Fruit fly (Drosophila melanogaster) whole organism, embryonic: ENCODE data around the gene mh.

Experiments
- Asciz ChIP-seq: fragments of 200-800 bp; sonication (Bioruptor generic); optimal IDR thresholded peaks from 2 replicates; lab custom pipeline; 2017; ENCODE audit warnings: missing biosample characterization, mild to moderate bottlenecking, missing genetic modification characterization, missing genetic modification reagents
- Bdp1 ChIP-seq: fragments of 200-800 bp; sonication (Bioruptor generic); optimal IDR thresholded peaks from 3 replicates; lab custom pipeline; 2016; ENCODE audit warnings: missing biosample characterization, missing genetic modification characterization
- CG11398 ChIP-seq: fragments of 200-800 bp; sonication (Bioruptor generic); optimal IDR thresholded peaks from 2 replicates; lab custom pipeline; 2016; ENCODE audit warnings: missing biosample characterization, missing genetic modification characterization
- CG11456 ChIP-seq: fragments of 200-800 bp; sonication (Bioruptor generic); IDR thresholded peaks from 3 replicates; pipeline ENCODE4 v1.3.6; 2022; ENCODE audit warnings: missing biosample characterization, missing genetic modification characterization
- CG12659 ChIP-seq: fragments of 200-800 bp; sonication (Bioruptor generic); optimal IDR thresholded peaks from 3 replicates; lab custom pipeline; 2017; ENCODE audit warnings: mild to moderate bottlenecking, missing biosample characterization, missing genetic modification reagents, missing genetic modification characterization
- CG12744 ChIP-seq: fragments of 200-800 bp; sonication (Bioruptor generic); optimal IDR thresholded peaks from 2 replicates; lab custom pipeline; 2016; ENCODE audit warnings: missing biosample characterization, missing genetic modification characterization
- CG13287 ChIP-seq: fragments of 200-800 bp; sonication (Bioruptor generic); IDR thresholded peaks from 2 replicates; pipeline ENCODE4 v1.3.6; 2022; ENCODE audit warnings: missing biosample characterization, missing genetic modification characterization; ENCODE audit not compliant: partially characterized antibody
- CG15514 ChIP-seq: fragments of 200-800 bp; sonication (Bioruptor generic); optimal IDR thresholded peaks from 3 replicates; lab custom pipeline; 2017; ENCODE audit warnings: missing biosample characterization, missing genetic modification characterization, mild to moderate bottlenecking, moderate library complexity, missing genetic modification reagents
- CG17912 ChIP-seq: fragments of 200-800 bp; sonication (Bioruptor generic); optimal IDR thresholded peaks from 2 replicates; lab custom pipeline; 2018; ENCODE audit warnings: missing biosample characterization, mild to moderate bottlenecking, missing genetic modification characterization
- CG18599 ChIP-seq: fragments of 200-800 bp; sonication (Bioruptor generic); optimal IDR thresholded peaks from 3 replicates; lab custom pipeline; 2017; ENCODE audit warnings: missing biosample characterization, missing genetic modification characterization, mild to moderate bottlenecking, moderate library complexity, missing genetic modification reagents
- CG2199 ChIP-seq: fragments of 200-800 bp; sonication (Bioruptor generic); IDR thresholded peaks from 3 replicates; pipeline ENCODE4 v1.3.6; 2022; ENCODE audit warnings: missing biosample characterization, missing genetic modification characterization
- CG34376 ChIP-seq: fragments of 200-800 bp; sonication (Bioruptor generic); optimal IDR thresholded peaks from 2 replicates; lab custom pipeline; 2018; ENCODE audit warnings: missing biosample characterization, mild to moderate bottlenecking, missing genetic modification characterization
- CG3726 ChIP-seq: fragments of 200-800 bp; sonication (Bioruptor generic); IDR thresholded peaks from 3 replicates; pipeline ENCODE4, ENCODE4 v1.3.6; 2022; ENCODE audit warnings: missing biosample characterization, missing genetic modification characterization
- CG5953 ChIP-seq: fragments of 200-800 bp; sonication (Bioruptor generic); IDR thresholded peaks from 2 replicates; pipeline ENCODE4 v1.3.6; 2022; ENCODE audit warnings: missing biosample characterization, missing genetic modification characterization
- CG7357 ChIP-seq: fragments of 200-800 bp; sonication (Bioruptor generic); IDR thresholded peaks from 3 replicates; pipeline ENCODE4 v1.3.6; 2022; ENCODE audit warnings: missing biosample characterization, missing genetic modification characterization
- CG8478 ChIP-seq: fragments of >200 bp; optimal IDR thresholded peaks from 2 replicates; lab custom pipeline; 2018
- CTCF ChIP-seq: fragments of 200-800 bp; sonication (Bioruptor generic); optimal IDR thresholded peaks from 2 replicates; lab custom pipeline; 2017; ENCODE audit warnings: missing biosample characterization, mild to moderate bottlenecking, missing genetic modification characterization, moderate library complexity
- D ChIP-seq, 2 experiments: fragments of 200-800 bp in 1 of 2; fragments of >200 bp in 1 of 2; sonication (Bioruptor generic) in 1 of 2; optimal IDR thresholded peaks; 2 replicates in 1 of 2; 3 replicates in 1 of 2; lab custom pipeline; 2017; ENCODE audit warnings: mild to moderate bottlenecking in 1 of 2, missing biosample characterization in 1 of 2, missing genetic modification characterization in 1 of 2, missing genetic modification reagents in 1 of 2
- D19A ChIP-seq: fragments of 200-800 bp; optimal IDR thresholded peaks from 3 replicates; lab custom pipeline; 2019; ENCODE audit warnings: missing biosample characterization, mild to moderate bottlenecking, missing genetic modification characterization, moderate library complexity
- Ets65A ChIP-seq: fragments of 200-800 bp; sonication (Bioruptor generic); peaks from one replicate; lab custom pipeline; 2016; ENCODE audit warnings: missing biosample characterization, missing genetic modification characterization
- Fer1 ChIP-seq: fragments of 200-800 bp; sonication (Bioruptor generic); optimal IDR thresholded peaks from 2 replicates; lab custom pipeline; 2017; ENCODE audit warnings: missing biosample characterization, mild to moderate bottlenecking, missing genetic modification characterization
- HHEX ChIP-seq: fragments of 200-800 bp; sonication (Bioruptor generic); optimal IDR thresholded peaks from 3 replicates; lab custom pipeline; 2017; ENCODE audit warnings: missing biosample characterization, mild to moderate bottlenecking, missing genetic modification characterization, missing genetic modification reagents
- HLH4C ChIP-seq: fragments of 200-800 bp; sonication (Bioruptor generic); IDR thresholded peaks from 3 replicates; pipeline ENCODE4 v1.3.6; 2022; ENCODE audit warnings: missing biosample characterization, missing genetic modification characterization; ENCODE audit not compliant: partially characterized antibody
- Hmr ChIP-seq: fragments of 200-800 bp; sonication (Bioruptor generic); optimal IDR thresholded peaks from 3 replicates; lab custom pipeline; 2017; ENCODE audit warnings: mild to moderate bottlenecking, missing biosample characterization, missing genetic modification reagents, missing genetic modification characterization
- Med ChIP-seq: fragments of 200-800 bp; sonication (Bioruptor generic); peaks from one replicate; lab custom pipeline; 2016; ENCODE audit warnings: missing biosample characterization, missing genetic modification characterization, mild to moderate bottlenecking, inconsistent platforms, moderate library complexity
- NK7.1 ChIP-seq: fragments of 200-800 bp; sonication (Bioruptor generic); optimal IDR thresholded peaks from 3 replicates; lab custom pipeline; 2016; ENCODE audit warnings: missing biosample characterization, missing genetic modification characterization
- Nf-YB ChIP-seq: fragments of 200-800 bp; sonication (Bioruptor generic); optimal IDR thresholded peaks from 3 replicates; lab custom pipeline; 2019; ENCODE audit warnings: missing biosample characterization, mild to moderate bottlenecking, missing genetic modification characterization, moderate library complexity
- Nf-YC ChIP-seq: fragments of 200-800 bp; optimal IDR thresholded peaks from 3 replicates; lab custom pipeline; 2019; ENCODE audit warnings: missing biosample characterization, mild to moderate bottlenecking, missing genetic modification characterization, moderate library complexity
- Pdp1 ChIP-seq, 2 experiments: fragments of 200-800 bp; sonication (Bioruptor generic); optimal IDR thresholded peaks; 3 replicates each; lab custom pipeline; 2016; ENCODE audit warnings: missing biosample characterization in 2 of 2, missing genetic modification characterization in 2 of 2, mild to moderate bottlenecking in 1 of 2, moderate library complexity in 1 of 2
- Vsx1 ChIP-seq: fragments of 200-800 bp; sonication (Bioruptor generic); optimal IDR thresholded peaks from 2 replicates; lab custom pipeline; 2017; ENCODE audit warnings: missing biosample characterization, mild to moderate bottlenecking, missing genetic modification characterization, missing genetic modification reagents
- ara ChIP-seq: fragments of 200-800 bp; sonication (Bioruptor generic); IDR thresholded peaks from 2 replicates; pipeline ENCODE4 v1.3.6; 2022; ENCODE audit warnings: missing biosample characterization, missing genetic modification characterization
- cato ChIP-seq: fragments of 200-800 bp; sonication (Bioruptor generic); optimal IDR thresholded peaks from 2 replicates; lab custom pipeline; 2016; ENCODE audit warnings: missing biosample characterization, missing genetic modification characterization, borderline replicate concordance
- cwo ChIP-seq: fragments of 200-800 bp; sonication (Bioruptor generic); optimal IDR thresholded peaks from 3 replicates; lab custom pipeline; 2017; ENCODE audit warnings: missing biosample characterization, missing genetic modification characterization, mild to moderate bottlenecking, moderate library complexity, missing genetic modification reagents
- dati ChIP-seq: fragments of 200-800 bp; sonication (Bioruptor generic); IDR thresholded peaks from 2 replicates; pipeline ENCODE4 v1.3.6; 2022; ENCODE audit warnings: missing biosample characterization, missing genetic modification characterization
- exex ChIP-seq: fragments of 200-800 bp; sonication (Bioruptor generic); optimal IDR thresholded peaks from 4 replicates; lab custom pipeline; 2018; ENCODE audit warnings: missing biosample characterization, mild to moderate bottlenecking, missing genetic modification characterization, moderate library complexity
- fd64A ChIP-seq: fragments of 200-800 bp; sonication (Bioruptor generic); optimal IDR thresholded peaks from 3 replicates; lab custom pipeline; 2018; ENCODE audit warnings: missing biosample characterization, mild to moderate bottlenecking, missing genetic modification characterization
- grn ChIP-seq: fragments of 200-800 bp; sonication (Bioruptor generic); optimal IDR thresholded peaks from 3 replicates; lab custom pipeline; 2017; ENCODE audit warnings: missing biosample characterization, missing genetic modification characterization
- lab ChIP-seq: fragments of 200-800 bp; sonication (Bioruptor generic); optimal IDR thresholded peaks from 3 replicates; lab custom pipeline; 2017; ENCODE audit warnings: missing biosample characterization, missing genetic modification characterization, mild to moderate bottlenecking, moderate library complexity, missing genetic modification reagents
- mam ChIP-seq: fragments of 200-800 bp; sonication (Bioruptor generic); optimal IDR thresholded peaks from 3 replicates; lab custom pipeline; 2016; ENCODE audit warnings: missing biosample characterization, missing genetic modification characterization
- mirr ChIP-seq: fragments of 200-800 bp; sonication (Bioruptor generic); optimal IDR thresholded peaks from 3 replicates; lab custom pipeline; 2018; ENCODE audit warnings: missing biosample characterization, mild to moderate bottlenecking, missing genetic modification characterization
- sd ChIP-seq: fragments of 200-800 bp; sonication (Bioruptor generic); optimal IDR thresholded peaks from 3 replicates; lab custom pipeline; 2018; ENCODE audit warnings: missing biosample characterization, mild to moderate bottlenecking, missing genetic modification characterization, moderate library complexity
- sens ChIP-seq: fragments of 200-800 bp; sonication (Bioruptor generic); peaks from one replicate; lab custom pipeline; 2016; ENCODE audit warnings: missing biosample characterization, missing genetic modification characterization
- sob ChIP-seq: fragments of 200-800 bp; sonication (Bioruptor generic); IDR thresholded peaks from 2 replicates; pipeline ENCODE4 v1.3.6; 2022; ENCODE audit warnings: missing biosample characterization, missing genetic modification characterization
- sr ChIP-seq: fragments of 200-800 bp; sonication (Bioruptor generic); IDR thresholded peaks from 3 replicates; pipeline ENCODE4 v1.3.6; 2022; ENCODE audit warnings: missing biosample characterization, missing genetic modification characterization
- sug ChIP-seq: fragments of 200-800 bp; optimal IDR thresholded peaks from 2 replicates; lab custom pipeline; 2019; ENCODE audit warnings: missing biosample characterization, mild to moderate bottlenecking, missing genetic modification characterization, moderate library complexity
- tll ChIP-seq, 2 experiments: fragments of 200-800 bp in 1 of 2; fragments of >200 bp in 1 of 2; sonication (Bioruptor generic) in 1 of 2; optimal IDR thresholded peaks; 2 replicates each; lab custom pipeline; 2017 to 2019; ENCODE audit warnings: missing biosample characterization in 2 of 2, missing genetic modification characterization in 2 of 2, mild to moderate bottlenecking in 1 of 2, moderate library complexity in 1 of 2
- unpg ChIP-seq: fragments of 200-800 bp; sonication (Bioruptor generic); optimal IDR thresholded peaks from 3 replicates; lab custom pipeline; 2018; ENCODE audit warnings: missing biosample characterization, mild to moderate bottlenecking, missing genetic modification characterization, moderate library complexity

The mh gene

dm6 chrX:15501706-15502267, 26.6 kb upstream of the mh start (continued):
- no peak for TF ChIP-seq Bdp1 (GFP tag; lab: Kevin White, UChicago)
- TF ChIP-seq Fer1 (GFP tag; lab: Kevin White, UChicago) = no peak
- peak; percentile 23 for TF ChIP-seq mirr
- TF ChIP-seq CG5953 (GFP tag; lab: Robert Waterston, UW) = no peak
- no peak for TF ChIP-seq Asciz
- peak; percentile 6 for TF ChIP-seq Hmr (GFP tag; lab: Kevin White, UChicago)
- peak; percentile 22 for TF ChIP-seq HHEX
- peak; percentile 5 for TF ChIP-seq CG15514
- TF ChIP-seq CG11398 = no peak
- no peak for TF ChIP-seq mam (GFP tag; lab: Kevin White, UChicago)
- TF ChIP-seq CG8478 (lab: Kevin White, UChicago) = no peak
- TF ChIP-seq CG12744 = no peak
- TF ChIP-seq D (optimal IDR thresholded peaks at IDR 0.05; lab: Kevin White, UChicago) = no peak
- TF ChIP-seq D (GFP tag; optimal IDR thresholded peaks at IDR 0.05; lab: Kevin White, UChicago) = no peak
- TF ChIP-seq CG3726 = no peak
- peak; percentile 24 for TF ChIP-seq CG18599 (GFP tag; lab: Kevin White, UChicago)
- TF ChIP-seq cato = no peak
- peak; percentile 68 for TF ChIP-seq Med (GFP tag; lab: Kevin White, UChicago)

dm6 chrX:15499996-15500904, 25.1 kb upstream of the mh start:
- TF ChIP-seq exex (tag; lab: Kevin White, UChicago) = peak; percentile 94
- peak; percentile 52 for TF ChIP-seq mirr
- peak in 1 of 2 experiments; percentile 5 for TF ChIP-seq Pdp1 (GFP tag; optimal IDR thresholded peaks at IDR 0.05; lab: Kevin White, UChicago)
- TF ChIP-seq Ets65A (GFP tag; lab: Kevin White, UChicago) = peak; percentile 16
- peak; percentile 17 for TF ChIP-seq sens (GFP tag; lab: Kevin White, UChicago)
- TF ChIP-seq cwo (GFP tag; lab: Kevin White, UChicago) = peak; percentile 40
- no peak for TF ChIP-seq NK7.1 (GFP tag; lab: Kevin White, UChicago)
- TF ChIP-seq CG34376 = peak; percentile 24
- no peak for TF ChIP-seq sr (GFP tag; lab: Robert Waterston, UW)
- no peak for TF ChIP-seq tll (GFP tag; optimal IDR thresholded peaks at IDR 0.05; lab: Kevin White, UChicago)
- peak; percentile 93 for TF ChIP-seq sd (tag; lab: Kevin White, UChicago)
- TF ChIP-seq grn (GFP tag; lab: Kevin White, UChicago) = peak; percentile 76
- no peak for TF ChIP-seq Nf-YB (GFP tag; lab: Kevin White, UChicago)
- TF ChIP-seq Vsx1 (GFP tag; lab: Kevin White, UChicago) = peak; percentile 19
- TF ChIP-seq lab (GFP tag; lab: Kevin White, UChicago) = peak; percentile 16
- peak; percentile 30 for TF ChIP-seq sug

dm6 chrX:15498791-15499190, 23.6 kb upstream of the mh start:
- peak; percentile 12 for TF ChIP-seq D19A (tag; lab: Kevin White, UChicago)
- TF ChIP-seq CG2199 (GFP tag; lab: Robert Waterston, UW) = peak; percentile 77; the same call in 1 of the 3 replicates
- TF ChIP-seq CG13287 = no peak
- TF ChIP-seq unpg (GFP tag; lab: Kevin White, UChicago) = peak; percentile 17
- TF ChIP-seq sob = 0 out of 2 replicates have a peak, but pooled peaks have one; percentile 15
- TF ChIP-seq ara (GFP tag; lab: Robert Waterston, UW) = peak; percentile 60
- no peak for TF ChIP-seq HLH4C
- TF ChIP-seq CG12659 (GFP tag; lab: Kevin White, UChicago) = no peak
- TF ChIP-seq Nf-YC (tag; lab: Kevin White, UChicago) = peak; percentile 11
- TF ChIP-seq fd64A (GFP tag; lab: Kevin White, UChicago) = peak; percentile 42
- TF ChIP-seq CG11456 (GFP tag; lab: Robert Waterston, UW) = peak; percentile 73; the same call in 1 of the 3 replicates
- TF ChIP-seq CG17912 = peak; percentile 26
- TF ChIP-seq dati (GFP tag; lab: Robert Waterston, UW) = no peak
- TF ChIP-seq CG7357 (GFP tag; lab: Robert Waterston, UW) = 0 out of 3 replicates have a peak, but pooled peaks have one; percentile 17
- peak; percentile 50 for TF ChIP-seq CTCF (GFP tag; lab: Kevin White, UChicago)
